Fruit fly (Drosophila melanogaster) whole organism, embryonic: ENCODE data around the gene JMJD5.

ENCODE experiments used
- Asciz ChIP-seq: fragments of 200-800 bp; sonication (Bioruptor generic); optimal IDR thresholded peaks from 2 replicates; lab custom pipeline; 2017; ENCODE audit warnings: missing biosample characterization, mild to moderate bottlenecking, missing genetic modification characterization, missing genetic modification reagents
- BEAF-32 ChIP-seq: fragments of 200-800 bp; sonication (Bioruptor generic); optimal IDR thresholded peaks from 3 replicates; lab custom pipeline; 2017; ENCODE audit warnings: missing biosample characterization, missing genetic modification characterization, mild to moderate bottlenecking, moderate library complexity, missing genetic modification reagents
- Bgb ChIP-seq: fragments of 200-800 bp; sonication (Bioruptor generic); IDR thresholded peaks from 2 replicates; pipeline ENCODE4 v1.3.6; 2022; ENCODE audit warnings: missing biosample characterization, missing genetic modification characterization; ENCODE audit not compliant: partially characterized antibody
- CG10267 ChIP-seq: fragments of 200-800 bp; sonication (Bioruptor generic); optimal IDR thresholded peaks from 2 replicates; lab custom pipeline; 2018; ENCODE audit warnings: missing biosample characterization, mild to moderate bottlenecking, missing genetic modification characterization, moderate library complexity
- CG11696 ChIP-seq: fragments of 200-800 bp; sonication (Bioruptor generic); IDR thresholded peaks from 2 replicates; pipeline ENCODE4 v1.3.6; 2022; ENCODE audit warnings: missing biosample characterization, missing genetic modification characterization
- CG13287 ChIP-seq: fragments of 200-800 bp; sonication (Bioruptor generic); IDR thresholded peaks from 2 replicates; pipeline ENCODE4 v1.3.6; 2022; ENCODE audit warnings: missing biosample characterization, missing genetic modification characterization; ENCODE audit not compliant: partially characterized antibody
- CG15514 ChIP-seq: fragments of 200-800 bp; sonication (Bioruptor generic); optimal IDR thresholded peaks from 3 replicates; lab custom pipeline; 2017; ENCODE audit warnings: missing biosample characterization, missing genetic modification characterization, mild to moderate bottlenecking, moderate library complexity, missing genetic modification reagents
- CG16813 ChIP-seq: fragments of 200-800 bp; sonication (Bioruptor generic); IDR thresholded peaks from 3 replicates; pipeline ENCODE4 v1.3.6; 2022; ENCODE audit warnings: missing biosample characterization, missing genetic modification characterization; ENCODE audit not compliant: partially characterized antibody
- CG16815 ChIP-seq: fragments of 200-800 bp; sonication (Bioruptor generic); optimal IDR thresholded peaks from 3 replicates; lab custom pipeline; 2017; ENCODE audit warnings: missing biosample characterization, mild to moderate bottlenecking, missing genetic modification characterization
- CG17186 ChIP-seq: fragments of 200-800 bp; sonication (Bioruptor generic); optimal IDR thresholded peaks from 3 replicates; lab custom pipeline; 2017; ENCODE audit warnings: missing biosample characterization, missing genetic modification reagents, missing genetic modification characterization
- CG17829 ChIP-seq: fragments of 200-800 bp; optimal IDR thresholded peaks from 2 replicates; lab custom pipeline; 2019; ENCODE audit warnings: missing biosample characterization, mild to moderate bottlenecking, missing genetic modification characterization, moderate library complexity
- CG17912 ChIP-seq: fragments of 200-800 bp; sonication (Bioruptor generic); optimal IDR thresholded peaks from 2 replicates; lab custom pipeline; 2018; ENCODE audit warnings: missing biosample characterization, mild to moderate bottlenecking, missing genetic modification characterization
- CG34224 ChIP-seq: fragments of 200-800 bp; sonication (Bioruptor generic); IDR thresholded peaks from 3 replicates; pipeline ENCODE4 v1.3.6; 2022; ENCODE audit warnings: missing biosample characterization, missing genetic modification characterization; ENCODE audit not compliant: partially characterized antibody
- CG42726 ChIP-seq: fragments of 200-800 bp; sonication (Bioruptor generic); IDR thresholded peaks from 2 replicates; pipeline ENCODE4 v1.3.6; 2022; ENCODE audit warnings: missing biosample characterization, missing genetic modification characterization; ENCODE audit not compliant: partially characterized antibody
- CG4707 ChIP-seq: fragments of 200-800 bp; sonication (Bioruptor generic); optimal IDR thresholded peaks from 2 replicates; lab custom pipeline; 2018; ENCODE audit warnings: missing biosample characterization, mild to moderate bottlenecking, missing genetic modification characterization, moderate library complexity
- CG7963 ChIP-seq: fragments of 200-800 bp; sonication (Bioruptor generic); IDR thresholded peaks from 3 replicates; pipeline ENCODE4 v1.3.6; 2022; ENCODE audit warnings: missing biosample characterization, missing genetic modification characterization; ENCODE audit not compliant: partially characterized antibody
- CG9797 ChIP-seq: fragments of 200-800 bp; sonication (Bioruptor generic); optimal IDR thresholded peaks from 3 replicates; lab custom pipeline; 2018; ENCODE audit warnings: missing biosample characterization, mild to moderate bottlenecking, missing genetic modification characterization
- E2f2 ChIP-seq: fragments of 200-800 bp; sonication (Bioruptor generic); IDR thresholded peaks from 2 replicates; pipeline ENCODE4 v1.3.6; 2022; ENCODE audit warnings: missing biosample characterization, missing genetic modification characterization
- Gug ChIP-seq: fragments of 200-800 bp; sonication (Bioruptor generic); IDR thresholded peaks from 4 replicates; pipeline ENCODE4 v1.3.6; 2022; ENCODE audit warnings: missing biosample characterization, missing genetic modification characterization
- HLH4C ChIP-seq: fragments of 200-800 bp; sonication (Bioruptor generic); IDR thresholded peaks from 3 replicates; pipeline ENCODE4 v1.3.6; 2022; ENCODE audit warnings: missing biosample characterization, missing genetic modification characterization; ENCODE audit not compliant: partially characterized antibody
- HmgD ChIP-seq: fragments of 200-800 bp; sonication (Bioruptor generic); optimal IDR thresholded peaks from 3 replicates; lab custom pipeline; 2016; ENCODE audit warnings: missing biosample characterization, missing genetic modification characterization
- Hr39 ChIP-seq: fragments of >200 bp; optimal IDR thresholded peaks from 2 replicates; lab custom pipeline; 2017
- MBD-R2 ChIP-seq: fragments of 200-800 bp; sonication (Bioruptor generic); IDR thresholded peaks from 2 replicates; pipeline ENCODE4 v1.3.6; 2022; ENCODE audit warnings: missing biosample characterization, missing genetic modification characterization
- MESR4 ChIP-seq: fragments of 200-800 bp; sonication (Bioruptor generic); optimal IDR thresholded peaks from 2 replicates; lab custom pipeline; 2018; ENCODE audit warnings: missing biosample characterization, mild to moderate bottlenecking, missing genetic modification characterization, moderate library complexity
- Med ChIP-seq: fragments of 200-800 bp; sonication (Bioruptor generic); peaks from one replicate; lab custom pipeline; 2016; ENCODE audit warnings: missing biosample characterization, missing genetic modification characterization, mild to moderate bottlenecking, inconsistent platforms, moderate library complexity
- Myb ChIP-seq: fragments of 200-800 bp; sonication (Bioruptor generic); optimal IDR thresholded peaks from 2 replicates; lab custom pipeline; 2016; ENCODE audit warnings: missing biosample characterization, missing genetic modification characterization
- NFAT ChIP-seq: fragments of 200-800 bp; sonication (Bioruptor generic); IDR thresholded peaks from 2 replicates; pipeline ENCODE4 v1.3.6; 2022; ENCODE audit warnings: missing biosample characterization, missing genetic modification characterization
- Sin3A ChIP-seq: fragments of >200 bp; optimal IDR thresholded peaks from 2 replicates; lab custom pipeline; 2018
- Six4 ChIP-seq: fragments of 200-800 bp; sonication (Bioruptor generic); optimal IDR thresholded peaks from 2 replicates; lab custom pipeline; 2016; ENCODE audit warnings: missing biosample characterization, missing genetic modification characterization
- Stat92E ChIP-seq, 3 experiments: fragments of >200 bp in 2 of 3; fragments of 200-800 bp in 1 of 3; sonication (Bioruptor generic) in 1 of 3; optimal IDR thresholded peaks; 2 replicates each; lab custom pipeline; 2017 to 2019; ENCODE audit warnings: missing biosample characterization in 3 of 3, missing genetic modification characterization in 3 of 3, mild to moderate bottlenecking in 1 of 3, moderate library complexity in 1 of 3
- Trl ChIP-seq, 3 experiments: fragments of >200 bp in 2 of 3; fragments of 200-800 bp in 1 of 3; sonication (Bioruptor generic) in 1 of 3; optimal IDR thresholded peaks; 2 replicates in 1 of 3; 3 replicates in 2 of 3; lab custom pipeline; 2016 to 2017; ENCODE audit warnings: missing biosample characterization in 1 of 3, missing genetic modification characterization in 1 of 3
- ato ChIP-seq: fragments of 200-800 bp; sonication (Bioruptor generic); IDR thresholded peaks from 2 replicates; pipeline ENCODE4 v1.3.6; 2022; ENCODE audit warnings: missing biosample characterization, missing genetic modification characterization; ENCODE audit not compliant: partially characterized antibody
- grn ChIP-seq: fragments of 200-800 bp; sonication (Bioruptor generic); optimal IDR thresholded peaks from 3 replicates; lab custom pipeline; 2017; ENCODE audit warnings: missing biosample characterization, missing genetic modification characterization
- hb ChIP-seq: fragments of 200-800 bp; sonication (Bioruptor generic); IDR thresholded peaks from 3 replicates; pipeline ENCODE4 v1.3.6; 2022; ENCODE audit warnings: missing biosample characterization, missing genetic modification characterization; ENCODE audit not compliant: partially characterized antibody
- inv ChIP-seq: fragments of 200-800 bp; sonication (Bioruptor generic); IDR thresholded peaks from 2 replicates; pipeline ENCODE4 v1.3.6; 2022; ENCODE audit warnings: missing biosample characterization, missing genetic modification characterization; ENCODE audit not compliant: partially characterized antibody
- mld ChIP-seq: fragments of 200-800 bp; sonication (Bioruptor generic); IDR thresholded peaks from 3 replicates; pipeline ENCODE4 v1.3.6; 2022; ENCODE audit warnings: missing biosample characterization, missing genetic modification characterization; ENCODE audit not compliant: partially characterized antibody
- p53 ChIP-seq: fragments of 200-800 bp; sonication (Bioruptor generic); optimal IDR thresholded peaks from 2 replicates; lab custom pipeline; 2016; ENCODE audit warnings: missing biosample characterization, missing genetic modification characterization
- phol ChIP-seq: fragments of 200-800 bp; sonication (Bioruptor generic); optimal IDR thresholded peaks from 3 replicates; lab custom pipeline; 2018; ENCODE audit warnings: missing biosample characterization, mild to moderate bottlenecking, missing genetic modification characterization, moderate library complexity
- stwl ChIP-seq: fragments of 200-800 bp; sonication (Bioruptor generic); optimal IDR thresholded peaks from 3 replicates; lab custom pipeline; 2018; ENCODE audit warnings: missing biosample characterization, mild to moderate bottlenecking, missing genetic modification characterization, moderate library complexity
- sug ChIP-seq: fragments of 200-800 bp; optimal IDR thresholded peaks from 2 replicates; lab custom pipeline; 2019; ENCODE audit warnings: missing biosample characterization, mild to moderate bottlenecking, missing genetic modification characterization, moderate library complexity
- tna ChIP-seq: fragments of 200-800 bp; sonication (Bioruptor generic); IDR thresholded peaks from 2 replicates; pipeline ENCODE4 v1.3.6; 2022; ENCODE audit warnings: missing biosample characterization, missing genetic modification characterization; ENCODE audit not compliant: partially characterized antibody
- trem ChIP-seq: fragments of 200-800 bp; optimal IDR thresholded peaks from 3 replicates; lab custom pipeline; 2019; ENCODE audit warnings: missing biosample characterization, mild to moderate bottlenecking, missing genetic modification characterization, moderate library complexity
- unc-4 ChIP-seq: fragments of 200-800 bp; sonication (Bioruptor generic); IDR thresholded peaks from 2 replicates; pipeline ENCODE4 v1.3.6; 2022; ENCODE audit warnings: missing biosample characterization, missing genetic modification characterization; ENCODE audit not compliant: partially characterized antibody
- vnd ChIP-seq: fragments of 200-800 bp; sonication (Bioruptor generic); IDR thresholded peaks from 3 replicates; pipeline ENCODE4 v1.3.6; 2022; ENCODE audit warnings: missing biosample characterization, missing genetic modification characterization; ENCODE audit not compliant: partially characterized antibody
- wdn ChIP-seq: fragments of 200-800 bp; sonication (Bioruptor generic); IDR thresholded peaks from 2 replicates; pipeline ENCODE4 v1.3.6; 2022; ENCODE audit warnings: missing biosample characterization, missing genetic modification characterization
- zen ChIP-seq: fragments of 200-800 bp; sonication (Bioruptor generic); optimal IDR thresholded peaks from 3 replicates; lab custom pipeline; 2018; ENCODE audit warnings: missing biosample characterization, mild to moderate bottlenecking, missing genetic modification characterization, moderate library complexity
- zen2 ChIP-seq: fragments of 200-800 bp; sonication (Bioruptor generic); IDR thresholded peaks from 3 replicates; pipeline ENCODE4 v1.3.6; 2022; ENCODE audit warnings: missing biosample characterization, missing genetic modification characterization; ENCODE audit not compliant: partially characterized antibody

JMJD5 gene

dm6 chr3L:871713-872112, 30.6 kb upstream of the JMJD5 start, which contains the start of gene Usp10 (continued):
- TF ChIP-seq CG11696 (GFP tag; lab: Robert Waterston, UW) (0 out of 2 replicates have a peak, but pooled peaks have one; percentile 8), HLH4C (GFP tag; lab: Robert Waterston, UW) (peak; percentile 62), stwl (tag; lab: Kevin White, UChicago) (peak; percentile 46), HmgD (GFP tag; lab: Kevin White, UChicago) (peak; percentile 25), Asciz (GFP tag; lab: Kevin White, UChicago) (no peak), zen2 (peak; percentile 68), hb (peak; percentile 73; the same call in 1 of the 3 replicates), E2f2 (GFP tag; lab: Robert Waterston, UW) (peak; percentile 99), Six4 (no peak), CG10267 (tag; lab: Kevin White, UChicago) (peak; percentile 28), vnd (GFP tag; lab: Robert Waterston, UW) (peak; percentile 56; the same call in 2 of the 3 replicates), CG17186 (GFP tag; lab: Kevin White, UChicago) (peak; percentile 76), mld (peak; percentile 58; the same call in 1 of the 3 replicates), Myb (GFP tag; lab: Kevin White, UChicago) (peak; percentile 42), Hr39 (lab: Kevin White, UChicago) (no peak), MESR4 (GFP tag; lab: Kevin White, UChicago) (peak; percentile 61), MBD-R2 (GFP tag; lab: Robert Waterston, UW) (peak; percentile 82), CG9797 (GFP tag; lab: Kevin White, UChicago) (peak; percentile 11), CG34224 (GFP tag; lab: Robert Waterston, UW) (peak; percentile 70), p53 (GFP tag; lab: Kevin White, UChicago) (peak; percentile 7), wdn (GFP tag; lab: Robert Waterston, UW) (0 out of 2 replicates have a peak, but pooled peaks have one; percentile 10), tna (GFP tag; lab: Robert Waterston, UW) (peak; percentile 70), NFAT (GFP tag; lab: Robert Waterston, UW) (0 out of 2 replicates have a peak, but pooled peaks have one; percentile 19), CG42726 (peak; percentile 82), CG15514 (GFP tag; lab: Kevin White, UChicago) (peak; percentile 50), CG13287 (GFP tag; lab: Robert Waterston, UW) (peak; percentile 79), Gug (no peak; the same call in 3 of the 4 replicates), CG16813 (GFP tag; lab: Robert Waterston, UW) (peak; percentile 81), BEAF-32 (GFP tag; lab: Kevin White, UChicago) (peak; percentile 81), Bgb (peak; percentile 82), unc-4 (GFP tag; lab: Robert Waterston, UW) (peak; percentile 74), CG17829 (tag; lab: Kevin White, UChicago) (peak; percentile 41), CG7963 (GFP tag; lab: Robert Waterston, UW) (peak; percentile 73), sug (tag; lab: Kevin White, UChicago) (peak; percentile 15), CG4707 (no peak), phol (tag; lab: Kevin White, UChicago) (peak; percentile 34), Med (GFP tag; lab: Kevin White, UChicago) (peak; percentile 40), Stat92E (GFP tag; optimal IDR thresholded peaks at IDR 0.05; lab: Kevin White, UChicago) (peak in 1 of 3 experiments; percentile 9), grn (no peak), inv (GFP tag; lab: Robert Waterston, UW) (peak; percentile 49; the same call in 1 of the 2 replicates), zen (tag; lab: Kevin White, UChicago) (peak; percentile 11), CG17912 (GFP tag; lab: Kevin White, UChicago) (no peak), trem (peak; percentile 59), CG16815 (GFP tag; lab: Kevin White, UChicago) (no peak), Trl (optimal IDR thresholded peaks at IDR 0.05; lab: Kevin White, UChicago) (no peak), Trl (GFP tag; optimal IDR thresholded peaks at IDR 0.05; lab: Kevin White, UChicago) (no peak), ato (GFP tag; lab: Robert Waterston, UW) (peak; percentile 82), Sin3A (lab: Kevin White, UChicago) (peak; percentile 56)
